Fruit fly (Drosophila melanogaster): ENCODE measurements around the gene Shab.
A peak's percentile ranks its signal among the peaks of the same experiment; 100 is the strongest.

Gene Shab

DNA sequence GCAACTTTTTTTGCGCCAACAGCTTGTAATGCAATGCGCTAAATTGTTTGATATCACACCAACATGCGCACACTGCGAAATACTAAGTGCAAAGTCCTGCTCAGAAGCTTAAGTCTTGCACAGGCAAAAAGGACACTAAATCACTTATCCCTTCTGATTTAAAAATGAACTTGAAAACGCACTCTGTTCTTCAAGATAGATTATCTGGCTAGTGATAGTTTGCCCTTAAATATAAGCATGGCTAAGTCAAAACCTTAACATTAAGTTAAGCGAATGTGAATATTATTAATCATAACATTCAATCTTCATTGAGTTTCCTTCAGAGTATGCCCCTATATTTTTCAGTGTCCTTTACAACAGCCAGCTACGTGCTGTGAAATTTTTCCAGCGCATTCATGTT is 34.7 kb upstream of the Shab start:
- peak; percentile 51 for TF ChIP-seq Med (GFP tag)
- TF ChIP-seq CG7839 (tag; optimal IDR thresholded peaks at IDR 0.05), result peak; percentile 1
- TF ChIP-seq phol (tag; optimal IDR thresholded peaks at IDR 0.05), result peak; percentile 7
- TF ChIP-seq CG31224 (GFP tag; IDR thresholded peaks at IDR 0.05), result no peak
- peak; percentile 33 for TF ChIP-seq CG11504 (tag; optimal IDR thresholded peaks at IDR 0.05)
- peak; percentile 30 for TF ChIP-seq dmrt99B (tag; optimal IDR thresholded peaks at IDR 0.05)
- TF ChIP-seq CG18599 (GFP tag; optimal IDR thresholded peaks at IDR 0.05), result peak; percentile 43
- TF ChIP-seq nerfin-1 (tag; optimal IDR thresholded peaks at IDR 0.05), result no peak
- TF ChIP-seq esg (GFP tag; conservative IDR thresholded peaks at IDR 0.05), result 0 out of 2 replicates have a peak, but pooled peaks have one; percentile 15
- TF ChIP-seq CG2678 (tag; optimal IDR thresholded peaks at IDR 0.05), result peak; percentile 24

DNA sequence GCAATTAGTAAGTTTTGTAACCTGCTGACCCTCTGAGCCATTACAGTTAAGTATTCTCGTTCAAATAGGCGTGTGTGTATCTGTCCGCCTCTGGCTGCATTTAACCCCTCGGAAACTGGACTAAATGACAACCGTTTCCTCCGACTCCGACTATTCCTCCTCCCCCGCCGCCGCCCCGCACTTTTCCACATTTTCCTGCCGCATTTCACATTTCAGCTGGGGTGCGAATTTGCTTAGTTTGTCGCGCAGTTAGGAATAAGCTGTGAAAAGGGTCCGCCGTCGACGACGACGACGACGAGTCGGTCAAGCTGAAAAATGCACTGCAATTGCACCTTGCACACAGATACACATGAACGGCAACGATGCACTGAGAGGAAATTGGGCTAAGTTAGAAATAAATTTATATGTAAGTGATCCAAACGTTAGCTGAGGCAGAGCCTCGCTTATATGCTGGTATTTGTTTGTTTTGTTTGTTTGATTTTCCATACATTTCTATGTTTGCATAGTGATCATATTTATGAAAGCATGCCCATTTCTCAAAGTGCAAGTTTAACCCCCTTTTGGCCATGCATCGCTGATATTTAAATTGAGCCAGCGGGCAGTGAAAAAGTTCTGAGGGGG is 32.8 kb upstream of the Shab start:
- TF ChIP-seq Antp (GFP tag; optimal IDR thresholded peaks at IDR 0.05), result no peak
- no peak for TF ChIP-seq CG3407 (GFP tag; optimal IDR thresholded peaks at IDR 0.05)
- peak; percentile 27 for TF ChIP-seq Med (GFP tag)
- TF ChIP-seq gem (tag; optimal IDR thresholded peaks at IDR 0.05), result peak; percentile 26
- TF ChIP-seq Sox100B (GFP tag; optimal IDR thresholded peaks at IDR 0.05), result no peak
- TF ChIP-seq CG1603 (tag; optimal IDR thresholded peaks at IDR 0.05), result peak; percentile 33
- TF ChIP-seq bsh (GFP tag; optimal IDR thresholded peaks at IDR 0.05), result peak in 1 of 2 experiments; percentile 40
- 0 out of 3 replicates have a peak, but pooled peaks have one; percentile 24 for TF ChIP-seq row (GFP tag; IDR thresholded peaks at IDR 0.05)
- no peak for TF ChIP-seq Ravus (GFP tag; IDR thresholded peaks at IDR 0.05)
- peak; percentile 7 for TF ChIP-seq CG10979 (tag; optimal IDR thresholded peaks at IDR 0.05)
- peak; percentile 90 for TF ChIP-seq sens (GFP tag)
- peak; percentile 37 for TF ChIP-seq CG2712 (tag; optimal IDR thresholded peaks at IDR 0.05)
- TF ChIP-seq lola (GFP tag; optimal IDR thresholded peaks at IDR 0.05), result peak in 1 of 3 experiments; percentile 43
- peak; percentile 64 for TF ChIP-seq zf30C (GFP tag; optimal IDR thresholded peaks at IDR 0.05)
- TF ChIP-seq sob (GFP tag; IDR thresholded peaks at IDR 0.05), result no peak
- no peak for TF ChIP-seq jumu (GFP tag; optimal IDR thresholded peaks at IDR 0.05)
- TF ChIP-seq crol (GFP tag; IDR thresholded peaks at IDR 0.05), result peak; percentile 62
- TF ChIP-seq CG16815 (GFP tag; optimal IDR thresholded peaks at IDR 0.05), result peak; percentile 9
- TF ChIP-seq kah (GFP tag; optimal IDR thresholded peaks at IDR 0.05), result no peak
- peak; percentile 2 for TF ChIP-seq dmrt99B (tag; optimal IDR thresholded peaks at IDR 0.05)
- TF ChIP-seq Spps (tag; optimal IDR thresholded peaks at IDR 0.05), result no peak
- peak; percentile 30 for TF ChIP-seq CG18262 (tag; optimal IDR thresholded peaks at IDR 0.05)
- TF ChIP-seq pros (GFP tag; optimal IDR thresholded peaks at IDR 0.05), result peak; percentile 61
- peak; percentile 40; the same call in 1 of the 2 replicates for TF ChIP-seq Xrp1 (GFP tag; IDR thresholded peaks at IDR 0.05)
- TF ChIP-seq sc (optimal IDR thresholded peaks at IDR 0.05), result no peak
- TF ChIP-seq sc (GFP tag; optimal IDR thresholded peaks at IDR 0.05), result peak; percentile 25
- TF ChIP-seq dmrt11E (tag; optimal IDR thresholded peaks at IDR 0.05), result peak; percentile 61
- TF ChIP-seq Fer2 (tag; optimal IDR thresholded peaks at IDR 0.05), result no peak
- peak; percentile 12 for TF ChIP-seq nerfin-1 (tag; optimal IDR thresholded peaks at IDR 0.05)
- no peak for TF ChIP-seq HHEX (GFP tag; optimal IDR thresholded peaks at IDR 0.05)

DNA sequence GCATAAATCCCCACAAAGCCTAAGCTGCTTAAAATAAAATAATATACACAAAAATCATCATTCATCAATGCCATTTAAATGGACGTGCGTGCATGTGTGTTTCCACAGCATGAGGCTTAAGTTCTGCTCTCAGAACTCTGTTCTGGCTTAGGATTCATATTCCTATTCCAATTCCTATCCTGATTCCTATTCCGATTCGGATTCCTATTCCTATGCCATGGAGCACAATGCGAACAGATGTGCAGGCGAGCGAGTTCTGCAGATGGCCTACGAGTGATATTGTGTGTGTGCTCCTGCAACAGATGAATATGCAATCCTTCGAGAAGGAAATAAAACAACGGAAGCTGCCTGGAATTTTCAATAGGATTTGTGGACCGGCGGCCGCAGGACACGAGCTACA is 30.4 kb upstream of the Shab start:
- TF ChIP-seq twi (tag; optimal IDR thresholded peaks at IDR 0.05) (peak; percentile 72), nom (GFP tag; optimal IDR thresholded peaks at IDR 0.05) (no peak), insv (GFP tag; optimal IDR thresholded peaks at IDR 0.05) (peak in 1 of 2 experiments; percentile 52)

Measured in whole organism, embryonic.